Worm (Caenorhabditis elegans) whole organism, L2 larva: ENCODE data around the gene nspc-3.

Source experiments
- ama-1 ChIP-seq: fragments of 150-350 bp; optimal IDR thresholded peaks from 2 replicates; lab custom pipeline; 2018; ENCODE audit warnings: inconsistent platforms
- ceh-82 ChIP-seq: fragments of 150-350 bp; optimal IDR thresholded peaks from 2 replicates; lab custom pipeline; 2014; ENCODE audit warnings: missing biosample characterization, missing genetic modification characterization
- fos-1 ChIP-seq: fragments of 150-350 bp; optimal IDR thresholded peaks from 2 replicates; lab custom pipeline; 2014; ENCODE audit warnings: missing biosample characterization, missing genetic modification characterization
- nhr-129 ChIP-seq: fragments of 150-350 bp; optimal IDR thresholded peaks from 2 replicates; lab custom pipeline; 2014; ENCODE audit warnings: missing biosample characterization, missing genetic modification characterization
- nhr-21 ChIP-seq: fragments of 150-350 bp; optimal IDR thresholded peaks from 2 replicates; lab custom pipeline; 2014; ENCODE audit warnings: missing biosample characterization, missing genetic modification characterization
- nhr-77 ChIP-seq: fragments of 150-350 bp; optimal IDR thresholded peaks from 2 replicates; lab custom pipeline; 2014; ENCODE audit warnings: missing biosample characterization, missing genetic modification characterization
- zag-1 ChIP-seq: fragments of 150-350 bp; optimal IDR thresholded peaks from 2 replicates; lab custom pipeline; 2014; ENCODE audit warnings: missing biosample characterization, missing genetic modification characterization

DNA sequence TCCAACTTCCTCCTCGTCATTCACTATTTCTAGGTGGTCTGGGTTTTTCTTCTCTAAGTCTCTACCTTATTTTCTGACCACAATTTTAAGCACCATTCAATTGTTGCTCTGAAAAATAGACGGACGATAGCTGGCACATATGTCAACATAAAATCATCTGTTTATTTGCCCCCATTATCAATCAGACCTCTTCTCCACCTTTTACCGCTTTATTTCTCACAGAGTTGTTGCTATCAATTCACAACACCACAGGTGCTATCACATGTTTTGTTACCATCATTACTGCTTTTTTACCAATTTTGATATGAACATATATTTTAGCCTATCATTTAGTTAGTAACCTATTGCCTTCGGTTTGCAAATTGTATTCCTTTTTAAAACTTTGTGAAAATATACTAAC is 44.1 kb upstream of the nspc-3 start:
- TF ChIP-seq ceh-82 (tag; lab: Kevin White, UChicago) (no peak), nhr-77 (tag; lab: Kevin White, UChicago) (no peak), nhr-21 (tag; lab: Kevin White, UChicago) (no peak), zag-1 (tag; lab: Kevin White, UChicago) (no peak), nhr-129 (tag; lab: Kevin White, UChicago) (no peak), ama-1 (no peak), fos-1 (tag; lab: Kevin White, UChicago) (no peak)
